Fruit fly (Drosophila melanogaster): Measurements from ENCODE around the gene toc.

The toc gene

DNA sequence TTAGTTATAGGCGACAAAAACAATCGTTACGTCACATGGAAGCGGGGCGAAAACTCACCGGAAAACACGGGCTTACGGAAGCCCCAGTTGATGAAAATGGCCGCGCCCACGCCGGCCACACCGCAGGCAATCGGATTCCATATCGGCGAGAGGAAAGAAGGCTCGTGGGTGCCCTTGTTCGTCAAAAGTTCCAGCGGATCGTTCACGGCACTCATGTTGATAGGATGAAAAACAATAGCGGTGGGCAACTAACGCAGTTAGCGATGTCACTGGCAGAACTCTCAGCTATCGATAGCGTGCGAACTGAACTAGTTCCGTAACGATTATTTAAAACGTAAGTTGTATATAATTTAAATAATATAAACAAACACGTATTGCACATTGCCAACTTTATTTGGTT lies 884 bp upstream of the toc start, which contains the start of gene ND-B14.5B (continued):
- TF ChIP-seq CG15514 (GFP tag; optimal IDR thresholded peaks at IDR 0.05): peak; percentile 99
- peak; percentile 79 for TF ChIP-seq BEAF-32 (GFP tag; optimal IDR thresholded peaks at IDR 0.05)
- TF ChIP-seq HmgZ (tag; optimal IDR thresholded peaks at IDR 0.05): peak; percentile 18
- TF ChIP-seq grau (tag; optimal IDR thresholded peaks at IDR 0.05): no peak
- no peak for TF ChIP-seq ssp (GFP tag; IDR thresholded peaks at IDR 0.05)
- TF ChIP-seq peb (GFP tag; IDR thresholded peaks at IDR 0.05): no peak
- no peak for TF ChIP-seq CG17361 (GFP tag; IDR thresholded peaks at IDR 0.05)
- no peak for TF ChIP-seq caup (GFP tag; optimal IDR thresholded peaks at IDR 0.05; ENCODE audit: severe bottlenecking)
- no peak for TF ChIP-seq ara (GFP tag; IDR thresholded peaks at IDR 0.05)
- no peak for TF ChIP-seq Poxn (GFP tag; IDR thresholded peaks at IDR 0.05)
- no peak for TF ChIP-seq CG8359 (GFP tag; optimal IDR thresholded peaks at IDR 0.05; ENCODE audit: borderline replicate concordance)
- no peak for TF ChIP-seq CG7556 (GFP tag; optimal IDR thresholded peaks at IDR 0.05)
- 0 out of 2 replicates have a peak, but pooled peaks have one; percentile 29 for TF ChIP-seq onecut (GFP tag; IDR thresholded peaks at IDR 0.05)
- TF ChIP-seq CG3407 (GFP tag; optimal IDR thresholded peaks at IDR 0.05): no peak
- TF ChIP-seq otp (GFP tag; IDR thresholded peaks at IDR 0.05): no peak
- TF ChIP-seq sr (GFP tag; IDR thresholded peaks at IDR 0.05): no peak
- TF ChIP-seq sc (optimal IDR thresholded peaks at IDR 0.05): no peak
- no peak for TF ChIP-seq sc (GFP tag; optimal IDR thresholded peaks at IDR 0.05)
- no peak for TF ChIP-seq CG12299 (tag; optimal IDR thresholded peaks at IDR 0.05)
- TF ChIP-seq CG12744 (GFP tag; optimal IDR thresholded peaks at IDR 0.05): no peak
- peak; percentile 59 for TF ChIP-seq pzg (GFP tag; optimal IDR thresholded peaks at IDR 0.05)
- no peak for TF ChIP-seq bowl (GFP tag; IDR thresholded peaks at IDR 0.05)
- no peak for TF ChIP-seq CG12236 (GFP tag; optimal IDR thresholded peaks at IDR 0.05)
- TF ChIP-seq CG6689 (GFP tag; IDR thresholded peaks at IDR 0.05): no peak
- TF ChIP-seq CG3995 (GFP tag; optimal IDR thresholded peaks at IDR 0.05): no peak
- no peak for TF ChIP-seq Asciz (GFP tag; optimal IDR thresholded peaks at IDR 0.05)
- TF ChIP-seq CG18764 (GFP tag; optimal IDR thresholded peaks at IDR 0.05): no peak
- no peak for TF ChIP-seq B-H2 (GFP tag; optimal IDR thresholded peaks at IDR 0.05)
- no peak for TF ChIP-seq Tbp (GFP tag; optimal IDR thresholded peaks at IDR 0.05)
- peak; percentile 5 for TF ChIP-seq CG12659 (GFP tag; optimal IDR thresholded peaks at IDR 0.05)
- no peak for TF ChIP-seq Jarid2 (GFP tag; optimal IDR thresholded peaks at IDR 0.05)
- peak; percentile 63; the same call in 1 of the 2 replicates for TF ChIP-seq CG42726 (GFP tag; IDR thresholded peaks at IDR 0.05; ENCODE audit: partially characterized antibody)
- TF ChIP-seq CG33213 (GFP tag; optimal IDR thresholded peaks at IDR 0.05): no peak
- no peak for TF ChIP-seq CG6683 (GFP tag; optimal IDR thresholded peaks at IDR 0.05)
- no peak for TF ChIP-seq Optix (GFP tag; IDR thresholded peaks at IDR 0.05)
- TF ChIP-seq Opbp (GFP tag; IDR thresholded peaks at IDR 0.05; ENCODE audit: partially characterized antibody): peak; percentile 85
- no peak for TF ChIP-seq CG10147 (GFP tag; optimal IDR thresholded peaks at IDR 0.05)
- TF ChIP-seq Mad (GFP tag; optimal IDR thresholded peaks at IDR 0.05): no peak
- TF ChIP-seq D19A (tag; optimal IDR thresholded peaks at IDR 0.05): no peak
- TF ChIP-seq YL-1 (GFP tag; optimal IDR thresholded peaks at IDR 0.05): peak; percentile 41
- TF ChIP-seq CG1603 (tag; optimal IDR thresholded peaks at IDR 0.05): peak; percentile 25
- TF ChIP-seq CG11504 (tag; optimal IDR thresholded peaks at IDR 0.05): peak; percentile 8
- TF ChIP-seq fd64A (GFP tag; optimal IDR thresholded peaks at IDR 0.05): no peak
- peak; percentile 82 for TF ChIP-seq bbx (GFP tag; IDR thresholded peaks at IDR 0.05; ENCODE audit: partially characterized antibody)
- TF ChIP-seq Med (GFP tag): peak; percentile 5
- no peak for TF ChIP-seq vfl (GFP tag; optimal IDR thresholded peaks at IDR 0.05)
- TF ChIP-seq Dip2 (GFP tag; IDR thresholded peaks at IDR 0.05): no peak
- peak; percentile 66; the same call in 2 of the 3 replicates for TF ChIP-seq mld (GFP tag; IDR thresholded peaks at IDR 0.05; ENCODE audit: partially characterized antibody)
- no peak for TF ChIP-seq ewg (GFP tag; optimal IDR thresholded peaks at IDR 0.05)
- TF ChIP-seq aop (GFP tag; IDR thresholded peaks at IDR 0.05): no peak
- TF ChIP-seq nerfin-1 (tag; optimal IDR thresholded peaks at IDR 0.05): no peak
